Worm (Caenorhabditis elegans): ENCODE results near the gene zmp-6.

DNA sequence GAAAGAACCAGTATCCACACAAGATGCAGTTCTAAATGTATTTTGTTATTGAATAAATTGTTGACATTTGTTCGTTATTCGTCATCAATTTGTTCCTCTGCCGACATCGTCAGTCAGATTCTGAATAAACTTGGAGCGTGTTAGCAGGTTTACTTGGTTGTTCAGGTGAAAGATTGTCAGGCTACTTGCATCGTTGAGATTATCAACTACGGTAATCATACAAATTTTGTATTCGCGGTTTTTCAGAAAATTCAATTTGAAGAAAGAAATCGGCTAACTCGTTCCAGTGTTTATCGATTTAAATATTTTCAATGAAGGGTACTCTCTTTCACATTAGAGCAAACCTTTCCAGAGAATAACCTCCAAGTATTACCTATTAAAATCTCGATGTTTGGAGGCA, 37.9 kb downstream of the zmp-6 start, which contains the start of gene R151.2:
- TF ChIP-seq ZK546.5 (tag; optimal IDR thresholded peaks at IDR 0.05) (no peak), nfya-1 (tag; optimal IDR thresholded peaks at IDR 0.05; ENCODE audit: insufficient read depth) (no peak), aly-2 (tag; optimal IDR thresholded peaks at IDR 0.05) (no peak), nhr-237 (tag; optimal IDR thresholded peaks at IDR 0.05) (no peak), pha-4 (tag; optimal IDR thresholded peaks at IDR 0.05) (no peak), lin-39 (tag; optimal IDR thresholded peaks at IDR 0.05) (no peak), hmg-11 (tag; optimal IDR thresholded peaks at IDR 0.05) (no peak), lsy-12 (tag; optimal IDR thresholded peaks at IDR 0.05) (no peak), daf-12 (tag; optimal IDR thresholded peaks at IDR 0.05) (no peak), snpc-4 (tag; optimal IDR thresholded peaks at IDR 0.05) (no peak)

Data from whole organism, L3 larva.